Fruit fly (Drosophila melanogaster): ENCODE results near the gene CG13116.

Gene CG13116

DNA sequence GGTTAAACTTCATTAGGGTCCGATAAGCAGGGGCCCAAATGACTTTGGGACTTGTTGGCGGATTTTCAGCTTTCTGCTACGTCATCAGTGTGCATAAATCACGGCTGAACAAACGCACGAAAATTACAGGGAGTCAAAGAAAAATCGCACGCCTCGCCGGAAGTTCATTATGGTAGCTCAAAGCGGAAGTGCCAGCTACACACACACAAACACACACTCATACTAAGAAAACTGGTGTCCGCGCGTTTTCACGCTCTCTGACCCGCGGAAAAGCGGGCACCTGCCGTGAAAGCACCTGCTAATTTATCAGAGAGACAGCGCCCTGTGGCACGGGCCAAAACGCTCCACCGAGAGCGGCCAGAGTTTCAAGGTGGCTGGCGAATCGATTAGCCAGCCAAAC lies 7.6 kb downstream of the CG13116 start:
- TF ChIP-seq Med (GFP tag) (peak; percentile 45), CG9817 (tag; optimal IDR thresholded peaks at IDR 0.05) (no peak), CG11085 (GFP tag; IDR thresholded peaks at IDR 0.05) (no peak), H15 (GFP tag; IDR thresholded peaks at IDR 0.05) (peak; percentile 21; the same call in 1 of the 3 replicates), Ets65A (GFP tag) (peak; percentile 70)

DNA sequence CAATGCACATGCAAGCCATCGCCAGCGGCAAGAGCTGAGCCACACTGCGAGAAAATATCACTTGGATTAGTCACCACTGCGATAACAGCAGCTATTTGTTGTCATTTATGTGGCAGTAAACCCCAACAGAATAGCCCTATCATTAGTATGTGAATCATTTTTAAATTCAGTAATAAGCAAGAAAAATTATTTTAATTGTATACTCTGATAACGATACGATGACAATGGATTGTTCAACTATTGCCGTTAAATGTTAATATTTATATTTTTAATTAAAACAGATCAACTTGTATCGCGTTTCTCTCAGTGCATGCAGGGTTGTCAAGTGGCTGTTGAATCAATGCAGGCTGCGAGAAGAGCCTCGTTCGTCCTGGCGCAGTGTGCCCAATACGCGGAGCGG lies 8.1 kb downstream of the CG13116 start:
- no peak for TF ChIP-seq jigr1 (GFP tag; IDR thresholded peaks at IDR 0.05)
- peak; percentile 18 for TF ChIP-seq tio (GFP tag; optimal IDR thresholded peaks at IDR 0.05)
- TF ChIP-seq CG15269 (tag; optimal IDR thresholded peaks at IDR 0.05) = peak; percentile 10
- peak; percentile 9 for TF ChIP-seq CG18619 (GFP tag; optimal IDR thresholded peaks at IDR 0.05)
- peak; percentile 29; the same call in 1 of the 2 replicates for TF ChIP-seq CG14441 (GFP tag; IDR thresholded peaks at IDR 0.05)
- TF ChIP-seq Hmr (GFP tag; optimal IDR thresholded peaks at IDR 0.05) = peak; percentile 8
- peak; percentile 3 for TF ChIP-seq CG12391 (tag; optimal IDR thresholded peaks at IDR 0.05)
- TF ChIP-seq unpg (GFP tag; optimal IDR thresholded peaks at IDR 0.05) = peak; percentile 22
- no peak for TF ChIP-seq CG10321 (GFP tag; IDR thresholded peaks at IDR 0.05)
- peak; percentile 42 for TF ChIP-seq Oli (tag; optimal IDR thresholded peaks at IDR 0.05)
- peak; percentile 0 for TF ChIP-seq CG10147 (GFP tag; optimal IDR thresholded peaks at IDR 0.05)
- peak; percentile 19 for TF ChIP-seq Ssrp (tag; optimal IDR thresholded peaks at IDR 0.05)
- peak; percentile 13 for TF ChIP-seq ind (GFP tag; optimal IDR thresholded peaks at IDR 0.05)
- peak; percentile 37 for TF ChIP-seq CG7839 (tag; optimal IDR thresholded peaks at IDR 0.05)
- peak; percentile 36; the same call in 2 of the 3 replicates for TF ChIP-seq row (GFP tag; IDR thresholded peaks at IDR 0.05)
- TF ChIP-seq CG17359 (tag; optimal IDR thresholded peaks at IDR 0.05) = peak; percentile 32
- TF ChIP-seq CG7271 (tag; optimal IDR thresholded peaks at IDR 0.05) = no peak
- TF ChIP-seq Xbp1 (GFP tag; optimal IDR thresholded peaks at IDR 0.05) = peak; percentile 3
- no peak for TF ChIP-seq Dek (tag; optimal IDR thresholded peaks at IDR 0.05)
- TF ChIP-seq Meics (GFP tag; optimal IDR thresholded peaks at IDR 0.05) = peak; percentile 17
- peak; percentile 59 for TF ChIP-seq CG11504 (tag; optimal IDR thresholded peaks at IDR 0.05)
- TF ChIP-seq CG9727 (GFP tag; optimal IDR thresholded peaks at IDR 0.05) = peak; percentile 14
- TF ChIP-seq crc (GFP tag; optimal IDR thresholded peaks at IDR 0.05) = no peak
- peak; percentile 46 for TF ChIP-seq gem (tag; optimal IDR thresholded peaks at IDR 0.05)
- TF ChIP-seq sug (tag; optimal IDR thresholded peaks at IDR 0.05) = no peak
- peak; percentile 31; the same call in 1 of the 2 replicates for TF ChIP-seq ttk (GFP tag; IDR thresholded peaks at IDR 0.05)
- TF ChIP-seq CG7556 (GFP tag; optimal IDR thresholded peaks at IDR 0.05) = peak; percentile 14
- TF ChIP-seq dysf (GFP tag; IDR thresholded peaks at IDR 0.05) = 0 out of 3 replicates have a peak, but pooled peaks have one; percentile 17
- no peak; the same call in 1 of the 2 replicates for TF ChIP-seq CG6689 (GFP tag; IDR thresholded peaks at IDR 0.05)
- TF ChIP-seq Dbx (GFP tag; IDR thresholded peaks at IDR 0.05) = 0 out of 3 replicates have a peak, but pooled peaks have one; percentile 14
- peak; percentile 23 for TF ChIP-seq CG1603 (tag; optimal IDR thresholded peaks at IDR 0.05)
- no peak for TF ChIP-seq pita (GFP tag; optimal IDR thresholded peaks at IDR 0.05)
- TF ChIP-seq CG2120 (GFP tag; optimal IDR thresholded peaks at IDR 0.05) = peak; percentile 2
- peak; percentile 7; the same call in 1 of the 2 replicates for TF ChIP-seq Xrp1 (GFP tag; IDR thresholded peaks at IDR 0.05)
- no peak for TF ChIP-seq repo (GFP tag; optimal IDR thresholded peaks at IDR 0.05)
- peak; percentile 25 for TF ChIP-seq nmo (GFP tag; optimal IDR thresholded peaks at IDR 0.05)
- TF ChIP-seq sqz (GFP tag; optimal IDR thresholded peaks at IDR 0.05) = no peak
- no peak for TF ChIP-seq Fer3 (tag; optimal IDR thresholded peaks at IDR 0.05)
- TF ChIP-seq Sox102F (GFP tag; optimal IDR thresholded peaks at IDR 0.05) = peak; percentile 27
- TF ChIP-seq CG4820 (GFP tag; optimal IDR thresholded peaks at IDR 0.05) = peak; percentile 11
- TF ChIP-seq bcd (GFP tag; optimal IDR thresholded peaks at IDR 0.05) = peak; percentile 33
- TF ChIP-seq CG15514 (GFP tag; optimal IDR thresholded peaks at IDR 0.05) = peak; percentile 11
- 0 out of 2 replicates have a peak, but pooled peaks have one; percentile 11 for TF ChIP-seq onecut (GFP tag; IDR thresholded peaks at IDR 0.05)
- no peak for TF ChIP-seq D19A (tag; optimal IDR thresholded peaks at IDR 0.05)
